Fruit fly (Drosophila melanogaster): ENCODE results near the gene CG1677.

Gene CG1677

dm6 chrX:7320455-7321224, 85.0 kb downstream of the CG1677 start:
- TF ChIP-seq row (GFP tag; IDR thresholded peaks at IDR 0.05) (no peak), CG11504 (tag; optimal IDR thresholded peaks at IDR 0.05) (peak; percentile 43), CG16863 (GFP tag; optimal IDR thresholded peaks at IDR 0.05) (no peak), Myb (GFP tag; optimal IDR thresholded peaks at IDR 0.05) (no peak), Fer1 (GFP tag; optimal IDR thresholded peaks at IDR 0.05) (no peak), cg (GFP tag; optimal IDR thresholded peaks at IDR 0.05) (peak; percentile 40), cad (GFP tag; optimal IDR thresholded peaks at IDR 0.05) (peak; percentile 72), sens (GFP tag) (peak; percentile 25), HLH4C (GFP tag; IDR thresholded peaks at IDR 0.05; ENCODE audit: partially characterized antibody) (no peak), MESR4 (GFP tag; optimal IDR thresholded peaks at IDR 0.05) (no peak), HLHmδ (GFP tag; optimal IDR thresholded peaks at IDR 0.05) (peak; percentile 35), NK7.1 (GFP tag; optimal IDR thresholded peaks at IDR 0.05) (no peak), caup (GFP tag; optimal IDR thresholded peaks at IDR 0.05; ENCODE audit: severe bottlenecking) (no peak), CG8944 (GFP tag; optimal IDR thresholded peaks at IDR 0.05) (no peak), wor (GFP tag; IDR thresholded peaks at IDR 0.05) (no peak), Blimp-1 (GFP tag; optimal IDR thresholded peaks at IDR 0.05) (no peak), CG7987 (GFP tag; optimal IDR thresholded peaks at IDR 0.05) (no peak), CG8089 (GFP tag; optimal IDR thresholded peaks at IDR 0.05) (no peak), CG1024 (GFP tag; IDR thresholded peaks at IDR 0.05) (no peak), Hr39 (optimal IDR thresholded peaks at IDR 0.05) (no peak), Hsf (GFP tag; optimal IDR thresholded peaks at IDR 0.05) (no peak), ewg (GFP tag; optimal IDR thresholded peaks at IDR 0.05) (no peak), CG11696 (GFP tag; IDR thresholded peaks at IDR 0.05) (no peak), HLH54F (GFP tag; optimal IDR thresholded peaks at IDR 0.05) (no peak), grau (tag; optimal IDR thresholded peaks at IDR 0.05) (no peak), twi (tag; optimal IDR thresholded peaks at IDR 0.05) (peak; percentile 88), HmgD (GFP tag; optimal IDR thresholded peaks at IDR 0.05) (peak; percentile 50), CG16815 (GFP tag; optimal IDR thresholded peaks at IDR 0.05) (no peak), CG34376 (GFP tag; optimal IDR thresholded peaks at IDR 0.05) (no peak), CG11093 (GFP tag; IDR thresholded peaks at IDR 0.05) (no peak), D (optimal IDR thresholded peaks at IDR 0.05) (peak; percentile 94), D (GFP tag; optimal IDR thresholded peaks at IDR 0.05) (no peak), slbo (GFP tag; IDR thresholded peaks at IDR 0.05) (no peak), zen (tag; optimal IDR thresholded peaks at IDR 0.05) (peak; percentile 71), Hmr (GFP tag; optimal IDR thresholded peaks at IDR 0.05) (no peak), Xrp1 (GFP tag; IDR thresholded peaks at IDR 0.05) (no peak), lbe (GFP tag; optimal IDR thresholded peaks at IDR 0.05) (no peak), Mad (GFP tag; optimal IDR thresholded peaks at IDR 0.05) (no peak), CG17912 (GFP tag; optimal IDR thresholded peaks at IDR 0.05) (no peak), CG7963 (GFP tag; IDR thresholded peaks at IDR 0.05; ENCODE audit: partially characterized antibody) (no peak), CG11085 (GFP tag; IDR thresholded peaks at IDR 0.05) (no peak), kni (GFP tag; optimal IDR thresholded peaks at IDR 0.05) (peak; percentile 49), Atf-2 (GFP tag; optimal IDR thresholded peaks at IDR 0.05) (no peak), CHES-1-like (GFP tag; optimal IDR thresholded peaks at IDR 0.05) (no peak), CG7745 (tag; optimal IDR thresholded peaks at IDR 0.05) (no peak), CG12769 (tag; optimal IDR thresholded peaks at IDR 0.05) (no peak), CG31224 (GFP tag; IDR thresholded peaks at IDR 0.05) (no peak), Eip74EF (GFP tag; optimal IDR thresholded peaks at IDR 0.05) (no peak), Hr78 (GFP tag; optimal IDR thresholded peaks at IDR 0.05) (peak in 1 of 2 experiments; percentile 26), CG12219 (GFP tag; optimal IDR thresholded peaks at IDR 0.05) (no peak)

Data from whole organism, embryonic.